Fruit fly (Drosophila melanogaster): ENCODE data around the gene CaMKI.

Gene CaMKI

DNA sequence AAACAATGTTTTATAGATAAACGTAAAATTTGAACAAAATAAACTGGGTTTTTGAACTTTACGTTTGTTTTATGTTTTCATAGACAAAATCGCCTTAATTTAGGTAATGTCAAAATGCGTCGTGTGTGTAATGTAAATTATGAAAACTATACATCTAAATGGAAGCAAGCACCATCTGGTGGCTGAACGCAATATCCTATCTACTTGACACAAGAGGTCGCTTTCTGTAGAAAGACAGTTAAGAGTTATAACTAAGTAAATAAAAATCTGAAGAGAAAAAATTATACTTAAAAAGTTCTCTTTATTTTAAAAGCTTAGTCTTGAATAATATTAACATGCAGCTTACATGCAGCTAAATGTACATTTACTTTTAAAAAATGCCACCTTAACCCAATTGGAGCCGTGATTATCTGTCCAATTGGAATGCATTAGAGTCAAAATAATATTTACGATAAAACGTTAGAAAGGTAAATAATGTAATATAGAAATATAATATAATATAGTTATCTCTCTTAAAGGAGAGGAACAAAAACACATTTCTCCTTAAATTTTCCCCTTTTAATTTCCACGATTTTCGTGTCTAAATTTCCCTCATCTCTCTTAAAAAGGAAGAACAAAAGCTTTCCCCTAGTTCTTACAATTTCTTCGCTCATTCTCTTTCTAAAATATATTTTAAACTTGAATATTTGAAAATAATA is 20.5 kb upstream of the CaMKI start (continued):
- TF ChIP-seq CG4318 (GFP tag; optimal IDR thresholded peaks at IDR 0.05) (peak; percentile 21), fd59A (GFP tag; optimal IDR thresholded peaks at IDR 0.05) (peak; percentile 29), Smox (GFP tag; optimal IDR thresholded peaks at IDR 0.05) (peak; percentile 65), CG15336 (GFP tag; IDR thresholded peaks at IDR 0.05) (no peak), CG31627 (GFP tag; optimal IDR thresholded peaks at IDR 0.05) (peak; percentile 91), Ets96B (tag; optimal IDR thresholded peaks at IDR 0.05) (peak; percentile 59), eg (GFP tag; IDR thresholded peaks at IDR 0.05) (no peak), CG6163 (GFP tag; IDR thresholded peaks at IDR 0.05) (no peak), acj6 (GFP tag; optimal IDR thresholded peaks at IDR 0.05) (peak; percentile 84), vri (GFP tag; optimal IDR thresholded peaks at IDR 0.05) (no peak), Gug (GFP tag; IDR thresholded peaks at IDR 0.05) (no peak), CG16779 (tag; optimal IDR thresholded peaks at IDR 0.05) (no peak), fkh (GFP tag; optimal IDR thresholded peaks at IDR 0.05) (peak; percentile 99), esn (GFP tag; optimal IDR thresholded peaks at IDR 0.05) (peak; percentile 88)

- TF ChIP-seq CG8319 (GFP tag; optimal IDR thresholded peaks at IDR 0.05) = no peak
- TF ChIP-seq CG32006 (GFP tag; optimal IDR thresholded peaks at IDR 0.05) = no peak
- TF ChIP-seq Gug (GFP tag; IDR thresholded peaks at IDR 0.05) = no peak
- no peak for TF ChIP-seq CG3032 (tag; optimal IDR thresholded peaks at IDR 0.05)
- no peak for TF ChIP-seq topi (GFP tag; optimal IDR thresholded peaks at IDR 0.05)
- TF ChIP-seq CG8632 (GFP tag; optimal IDR thresholded peaks at IDR 0.05) = no peak
- no peak for TF ChIP-seq CG15336 (GFP tag; IDR thresholded peaks at IDR 0.05)
- no peak for TF ChIP-seq CG11762 (GFP tag; optimal IDR thresholded peaks at IDR 0.05; ENCODE audit: insufficient read depth)
- TF ChIP-seq Blimp-1 (GFP tag; optimal IDR thresholded peaks at IDR 0.05) = no peak
- no peak for TF ChIP-seq CG16779 (tag; optimal IDR thresholded peaks at IDR 0.05)
- TF ChIP-seq lz (GFP tag; optimal IDR thresholded peaks at IDR 0.05) = no peak
- no peak for TF ChIP-seq CG4318 (GFP tag; optimal IDR thresholded peaks at IDR 0.05)
- TF ChIP-seq CG31627 (GFP tag; optimal IDR thresholded peaks at IDR 0.05) = no peak
- TF ChIP-seq fkh (GFP tag; optimal IDR thresholded peaks at IDR 0.05) = no peak
- no peak for TF ChIP-seq CG6276 (GFP tag; optimal IDR thresholded peaks at IDR 0.05)
- no peak for TF ChIP-seq CG6808 (GFP tag; optimal IDR thresholded peaks at IDR 0.05)
- no peak for TF ChIP-seq esn (GFP tag; optimal IDR thresholded peaks at IDR 0.05)
Observed at dm6 chr4:428256-428655, 17.0 kb upstream of the CaMKI start.

dm6 chr4:429500-429899 is 15.8 kb upstream of the CaMKI start:
- no peak for TF ChIP-seq Eip75B (GFP tag; optimal IDR thresholded peaks at IDR 0.05)
- TF ChIP-seq Hr4 (GFP tag; optimal IDR thresholded peaks at IDR 0.05) = no peak
- no peak for TF ChIP-seq ss (GFP tag; optimal IDR thresholded peaks at IDR 0.05)
- TF ChIP-seq Smox (GFP tag; optimal IDR thresholded peaks at IDR 0.05) = no peak
- no peak for TF ChIP-seq CG4318 (GFP tag; optimal IDR thresholded peaks at IDR 0.05)
- TF ChIP-seq vri (GFP tag; optimal IDR thresholded peaks at IDR 0.05) = no peak
- TF ChIP-seq fkh (GFP tag; optimal IDR thresholded peaks at IDR 0.05) = no peak
- no peak for TF ChIP-seq CG6792 (GFP tag; optimal IDR thresholded peaks at IDR 0.05)
- no peak for TF ChIP-seq dsx (GFP tag; optimal IDR thresholded peaks at IDR 0.05; ENCODE audit: poor library complexity, severe bottlenecking)
- no peak for TF ChIP-seq pdm3 (GFP tag; optimal IDR thresholded peaks at IDR 0.05)
- TF ChIP-seq spab (GFP tag; optimal IDR thresholded peaks at IDR 0.05) = no peak
- TF ChIP-seq salr (GFP tag; optimal IDR thresholded peaks at IDR 0.05) = no peak
- TF ChIP-seq CG3919 (GFP tag; optimal IDR thresholded peaks at IDR 0.05) = no peak
- TF ChIP-seq Hr38 (GFP tag; optimal IDR thresholded peaks at IDR 0.05) = no peak
- no peak for TF ChIP-seq esn (GFP tag; optimal IDR thresholded peaks at IDR 0.05)

dm6 chr4:434355-434754 is 10.9 kb upstream of the CaMKI start:
- TF ChIP-seq CG9139 (GFP tag; optimal IDR thresholded peaks at IDR 0.05) = no peak
- no peak for TF ChIP-seq CG3919 (GFP tag; optimal IDR thresholded peaks at IDR 0.05)
- no peak for TF ChIP-seq eg (GFP tag; IDR thresholded peaks at IDR 0.05)
- TF ChIP-seq dsx (GFP tag; optimal IDR thresholded peaks at IDR 0.05; ENCODE audit: poor library complexity, severe bottlenecking) = no peak
- no peak for TF ChIP-seq topi (GFP tag; optimal IDR thresholded peaks at IDR 0.05)
- TF ChIP-seq Gug (GFP tag; IDR thresholded peaks at IDR 0.05) = no peak
- TF ChIP-seq Ets21C (GFP tag; optimal IDR thresholded peaks at IDR 0.05) = no peak
- TF ChIP-seq Hr4 (GFP tag; optimal IDR thresholded peaks at IDR 0.05) = no peak
- no peak for TF ChIP-seq CG8119 (GFP tag; IDR thresholded peaks at IDR 0.05)
- no peak for TF ChIP-seq CG32006 (GFP tag; optimal IDR thresholded peaks at IDR 0.05)
- no peak for TF ChIP-seq Sox102F (GFP tag; optimal IDR thresholded peaks at IDR 0.05)
- TF ChIP-seq CG7368 (GFP tag; optimal IDR thresholded peaks at IDR 0.05) = no peak
- no peak for TF ChIP-seq vri (GFP tag; optimal IDR thresholded peaks at IDR 0.05)
- no peak for TF ChIP-seq acj6 (GFP tag; optimal IDR thresholded peaks at IDR 0.05)
- TF ChIP-seq CG8319 (GFP tag; optimal IDR thresholded peaks at IDR 0.05) = no peak
- no peak for TF ChIP-seq CG11294 (GFP tag; IDR thresholded peaks at IDR 0.05)

Data from whole organism, prepupa.